Worm (Caenorhabditis elegans): ENCODE data around the gene C28D4.10.

DNA sequence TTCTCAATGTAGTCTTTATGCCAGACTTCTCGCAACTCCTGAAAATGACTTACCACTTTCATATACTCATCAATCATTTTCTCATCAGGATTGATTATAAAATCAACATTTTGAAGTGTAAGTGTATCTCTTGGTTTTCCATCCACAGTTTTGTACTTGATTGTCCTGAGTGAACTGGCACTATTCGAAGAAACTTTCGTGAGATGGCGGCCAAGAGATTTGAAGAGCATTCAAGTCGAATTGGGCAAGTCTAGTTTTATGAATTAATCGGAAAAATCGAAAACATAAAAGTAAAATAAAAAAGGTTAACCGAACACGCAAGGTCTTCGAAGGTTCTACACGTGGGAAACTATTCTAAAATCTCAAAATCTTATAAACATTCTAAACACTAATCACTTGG, 4.6 kb downstream of the C28D4.10 start, which contains the start of gene C28D4.7:
- TF ChIP-seq lir-3 (tag; optimal IDR thresholded peaks at IDR 0.05; ENCODE audit: poor library complexity) (no peak), F16B12.6 (tag; optimal IDR thresholded peaks at IDR 0.05) (no peak), nhr-77 (tag; optimal IDR thresholded peaks at IDR 0.05) (no peak), fos-1 (tag; optimal IDR thresholded peaks at IDR 0.05) (no peak), aly-2 (tag; optimal IDR thresholded peaks at IDR 0.05) (no peak), unc-30 (tag; optimal IDR thresholded peaks at IDR 0.05) (no peak), snpc-4 (tag; optimal IDR thresholded peaks at IDR 0.05) (no peak)
